Fruit fly (Drosophila melanogaster): ENCODE results near the gene CG15369.

CG15369 gene

dm6 chrX:9193604-9194003 lies 23.1 kb upstream of the CG15369 start, which contains the start of gene CG12106 (continued):
- TF ChIP-seq pnt (GFP tag; optimal IDR thresholded peaks at IDR 0.05) (no peak), CG3995 (GFP tag; optimal IDR thresholded peaks at IDR 0.05) (peak; percentile 0), unc-4 (GFP tag; IDR thresholded peaks at IDR 0.05; ENCODE audit: partially characterized antibody) (no peak), sug (tag; optimal IDR thresholded peaks at IDR 0.05) (peak; percentile 56), CG10321 (GFP tag; IDR thresholded peaks at IDR 0.05) (no peak), fd96Cb (tag; optimal IDR thresholded peaks at IDR 0.05) (peak; percentile 37), CG9876 (GFP tag; optimal IDR thresholded peaks at IDR 0.05) (no peak), chm (GFP tag; IDR thresholded peaks at IDR 0.05) (no peak), Rfx (GFP tag; IDR thresholded peaks at IDR 0.05) (peak; percentile 69), CG2116 (GFP tag; optimal IDR thresholded peaks at IDR 0.05) (peak; percentile 3), Sox100B (GFP tag; optimal IDR thresholded peaks at IDR 0.05) (peak; percentile 8), CG8944 (GFP tag; optimal IDR thresholded peaks at IDR 0.05) (no peak), CG7556 (GFP tag; optimal IDR thresholded peaks at IDR 0.05) (no peak), dan (GFP tag; IDR thresholded peaks at IDR 0.05) (no peak), zen (tag; optimal IDR thresholded peaks at IDR 0.05) (no peak), CG6654 (GFP tag; optimal IDR thresholded peaks at IDR 0.05) (no peak), dmrt99B (tag; optimal IDR thresholded peaks at IDR 0.05) (peak; percentile 40), PHDP (tag; optimal IDR thresholded peaks at IDR 0.05) (peak; percentile 43), pho (GFP tag; optimal IDR thresholded peaks at IDR 0.05) (no peak), CG7963 (GFP tag; IDR thresholded peaks at IDR 0.05; ENCODE audit: partially characterized antibody) (no peak), CG10431 (GFP tag; optimal IDR thresholded peaks at IDR 0.05) (no peak), Ada2b (GFP tag; IDR thresholded peaks at IDR 0.05) (0 out of 2 replicates have a peak, but pooled peaks have one; percentile 30), unpg (GFP tag; optimal IDR thresholded peaks at IDR 0.05) (peak; percentile 59), Hr39 (optimal IDR thresholded peaks at IDR 0.05) (no peak), crp (GFP tag; optimal IDR thresholded peaks at IDR 0.05) (no peak), CG4404 (GFP tag; IDR thresholded peaks at IDR 0.05) (peak; percentile 31; the same call in 1 of the 2 replicates), zfh2 (GFP tag; optimal IDR thresholded peaks at IDR 0.05) (peak; percentile 56), Lhr (GFP tag; optimal IDR thresholded peaks at IDR 0.05) (no peak), CG6175 (GFP tag; IDR thresholded peaks at IDR 0.05) (no peak), Mrtf (GFP tag; IDR thresholded peaks at IDR 0.05) (peak; percentile 24; the same call in 1 of the 3 replicates), CG1024 (GFP tag; IDR thresholded peaks at IDR 0.05) (no peak), Jarid2 (GFP tag; optimal IDR thresholded peaks at IDR 0.05) (no peak), Fer3 (tag; optimal IDR thresholded peaks at IDR 0.05) (peak; percentile 62), NC2α (GFP tag; optimal IDR thresholded peaks at IDR 0.05) (no peak), kah (GFP tag; optimal IDR thresholded peaks at IDR 0.05) (no peak), jigr1 (GFP tag; IDR thresholded peaks at IDR 0.05) (no peak), CG15696 (tag; optimal IDR thresholded peaks at IDR 0.05) (peak; percentile 30), CG7372 (GFP tag; IDR thresholded peaks at IDR 0.05) (peak; percentile 53; the same call in 1 of the 2 replicates), CG12299 (tag; optimal IDR thresholded peaks at IDR 0.05) (no peak), Nf-YC (tag; optimal IDR thresholded peaks at IDR 0.05) (peak; percentile 42), kni (GFP tag; optimal IDR thresholded peaks at IDR 0.05) (peak; percentile 43), Dref (GFP tag; IDR thresholded peaks at IDR 0.05) (no peak), Abd-B (GFP tag; optimal IDR thresholded peaks at IDR 0.05) (peak; percentile 23), CG6791 (GFP tag; IDR thresholded peaks at IDR 0.05; ENCODE audit: partially characterized antibody) (no peak), h (optimal IDR thresholded peaks at IDR 0.05) (no peak), tll (GFP tag; optimal IDR thresholded peaks at IDR 0.05) (no peak), tap (tag; optimal IDR thresholded peaks at IDR 0.05) (no peak), vfl (GFP tag; optimal IDR thresholded peaks at IDR 0.05) (no peak), Bgb (GFP tag; IDR thresholded peaks at IDR 0.05; ENCODE audit: partially characterized antibody) (no peak), CG10274 (GFP tag; optimal IDR thresholded peaks at IDR 0.05) (peak; percentile 36), tgo (GFP tag; IDR thresholded peaks at IDR 0.05) (peak; percentile 62; the same call in 2 of the 3 replicates)

All from whole organism, embryonic.